Worm (Caenorhabditis elegans) whole organism, L1 larva: ENCODE data around the gene F32G8.2.

Experiments used
- elt-2 ChIP-seq: sonication (generic microtip); optimal IDR thresholded peaks from 2 replicates; lab custom pipeline; 2016; ENCODE audit warnings: missing genetic modification characterization, mild to moderate bottlenecking, inconsistent platforms, missing compliant biosample characterization, missing genetic modification reagents
- fos-1 ChIP-seq: fragments of 150-350 bp; optimal IDR thresholded peaks from 2 replicates; lab custom pipeline; 2014; ENCODE audit warnings: missing biosample characterization, missing genetic modification characterization
- nhr-76 ChIP-seq: sonication (generic microtip); optimal IDR thresholded peaks from 2 replicates; lab custom pipeline; 2017; ENCODE audit warnings: missing biosample characterization, missing genetic modification characterization
- nhr-77 ChIP-seq: fragments of 150-350 bp; optimal IDR thresholded peaks from 2 replicates; lab custom pipeline; 2014; ENCODE audit warnings: missing biosample characterization, missing genetic modification characterization

DNA sequence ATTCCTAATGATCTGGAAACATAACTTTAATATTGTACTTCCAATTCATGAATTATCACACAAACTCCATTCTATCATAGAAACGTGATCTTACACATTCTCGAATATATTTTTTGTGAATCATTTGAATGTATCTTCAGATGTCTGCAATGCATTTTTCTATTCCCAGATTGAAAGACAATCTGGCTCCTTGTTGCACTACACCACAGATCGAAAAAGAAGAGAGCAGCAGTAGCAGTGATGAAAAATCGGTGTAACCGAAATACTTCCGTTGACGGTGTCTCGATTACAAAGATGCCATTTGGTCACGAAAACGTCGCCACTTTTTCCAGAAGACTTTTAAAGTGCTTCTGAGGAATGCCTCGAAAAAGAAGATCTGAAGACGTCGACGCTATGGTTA, 9.8 kb upstream of the F32G8.2 start, which contains the start of gene degt-1:
- TF ChIP-seq elt-2 (tag; lab: Kevin White, UChicago) (no peak), nhr-76 (tag; lab: Kevin White, UChicago) (no peak), fos-1 (no peak), nhr-77 (no peak)
